Fruit fly (Drosophila melanogaster) whole organism, embryonic: ENCODE data around the gene CG34260.
A peak's percentile ranks its signal among the peaks of the same experiment; 100 is the strongest.

ENCODE experiments used
- Blimp-1 ChIP-seq: fragments of 200-800 bp; sonication (Bioruptor generic); optimal IDR thresholded peaks from 3 replicates; lab custom pipeline; 2018; ENCODE audit warnings: missing biosample characterization, missing genetic modification characterization, mild to moderate bottlenecking, moderate library complexity, missing genetic modification reagents
- CG10209 ChIP-seq: fragments of 200-800 bp; sonication (Bioruptor generic); optimal IDR thresholded peaks from 3 replicates; lab custom pipeline; 2017; ENCODE audit warnings: missing biosample characterization, mild to moderate bottlenecking, missing genetic modification characterization, missing genetic modification reagents
- CG10274 ChIP-seq: fragments of 200-800 bp; sonication (Bioruptor generic); optimal IDR thresholded peaks from 3 replicates; lab custom pipeline; 2017; ENCODE audit warnings: missing biosample characterization, mild to moderate bottlenecking, missing genetic modification characterization
- CG11093 ChIP-seq: fragments of 200-800 bp; sonication (Bioruptor generic); IDR thresholded peaks from 3 replicates; pipeline ENCODE4 v1.3.6; 2022; ENCODE audit warnings: missing biosample characterization, missing genetic modification characterization
- CG11504 ChIP-seq: fragments of 200-800 bp; sonication (Bioruptor generic); optimal IDR thresholded peaks from 3 replicates; lab custom pipeline; 2019; ENCODE audit warnings: missing biosample characterization, mild to moderate bottlenecking, missing genetic modification characterization, moderate library complexity
- CG11696 ChIP-seq: fragments of 200-800 bp; sonication (Bioruptor generic); IDR thresholded peaks from 2 replicates; pipeline ENCODE4 v1.3.6; 2022; ENCODE audit warnings: missing biosample characterization, missing genetic modification characterization
- CG12299 ChIP-seq: fragments of 200-800 bp; sonication (Bioruptor generic); optimal IDR thresholded peaks from 2 replicates; lab custom pipeline; 2018; ENCODE audit warnings: missing biosample characterization, mild to moderate bottlenecking, missing genetic modification characterization
- CG13296 ChIP-seq: fragments of 200-800 bp; sonication (Bioruptor generic); optimal IDR thresholded peaks from 3 replicates; lab custom pipeline; 2018; ENCODE audit warnings: missing biosample characterization, mild to moderate bottlenecking, missing genetic modification characterization
- CG14014 ChIP-seq: fragments of 200-800 bp; sonication (Bioruptor generic); IDR thresholded peaks from 2 replicates; pipeline ENCODE4 v1.3.6; 2022; ENCODE audit warnings: missing biosample characterization, missing genetic modification characterization
- CG1602 ChIP-seq: fragments of 200-800 bp; sonication (Bioruptor generic); optimal IDR thresholded peaks from 3 replicates; lab custom pipeline; 2016; ENCODE audit warnings: missing biosample characterization, missing genetic modification characterization
- CG17612 ChIP-seq: fragments of 200-800 bp; sonication (Bioruptor generic); IDR thresholded peaks from 2 replicates; pipeline ENCODE4 v1.3.6; 2022; ENCODE audit warnings: missing biosample characterization, missing genetic modification characterization
- CG2199 ChIP-seq: fragments of 200-800 bp; sonication (Bioruptor generic); IDR thresholded peaks from 3 replicates; pipeline ENCODE4 v1.3.6; 2022; ENCODE audit warnings: missing biosample characterization, missing genetic modification characterization
- CG2889 ChIP-seq: fragments of 200-800 bp; sonication (Bioruptor generic); IDR thresholded peaks from 3 replicates; pipeline ENCODE4 v1.3.6; 2022; ENCODE audit warnings: missing biosample characterization, missing genetic modification characterization
- CG32767 ChIP-seq: fragments of 200-800 bp; sonication (Bioruptor generic); IDR thresholded peaks from 2 replicates; pipeline ENCODE4 v1.3.6; 2022; ENCODE audit warnings: missing biosample characterization, missing genetic modification characterization
- CG3838 ChIP-seq: fragments of 200-800 bp; sonication (Bioruptor generic); optimal IDR thresholded peaks from 3 replicates; lab custom pipeline; 2016; ENCODE audit warnings: missing biosample characterization, missing genetic modification characterization
- CG3995 ChIP-seq: fragments of 200-800 bp; sonication (Bioruptor generic); optimal IDR thresholded peaks from 3 replicates; lab custom pipeline; 2016; ENCODE audit warnings: missing biosample characterization, missing genetic modification characterization
- CG4282 ChIP-seq: fragments of 200-800 bp; sonication (Bioruptor generic); optimal IDR thresholded peaks from 2 replicates; lab custom pipeline; 2016; ENCODE audit warnings: missing biosample characterization, missing genetic modification characterization
- CG4820 ChIP-seq: fragments of 200-800 bp; sonication (Bioruptor generic); optimal IDR thresholded peaks from 3 replicates; lab custom pipeline; 2016; ENCODE audit warnings: missing biosample characterization, missing genetic modification characterization
- CG4854 ChIP-seq: fragments of 200-800 bp; sonication (Bioruptor generic); optimal IDR thresholded peaks from 2 replicates; lab custom pipeline; 2016; ENCODE audit warnings: missing biosample characterization, missing genetic modification characterization, inconsistent platforms
- CG8359 ChIP-seq: fragments of 200-800 bp; sonication (Bioruptor generic); optimal IDR thresholded peaks from 2 replicates; lab custom pipeline; 2017; ENCODE audit warnings: missing biosample characterization, mild to moderate bottlenecking, missing genetic modification characterization, borderline replicate concordance
- CG8765 ChIP-seq: fragments of 200-800 bp; sonication (Bioruptor generic); IDR thresholded peaks from 2 replicates; pipeline ENCODE4 v1.3.6; 2022; ENCODE audit warnings: missing biosample characterization, missing genetic modification characterization
- CG8924 ChIP-seq: fragments of 200-800 bp; optimal IDR thresholded peaks from 3 replicates; lab custom pipeline; 2019; ENCODE audit warnings: missing biosample characterization, mild to moderate bottlenecking, missing genetic modification characterization, moderate library complexity
- CG9876 ChIP-seq: fragments of 200-800 bp; sonication (Bioruptor generic); optimal IDR thresholded peaks from 2 replicates; lab custom pipeline; 2016; ENCODE audit warnings: missing biosample characterization, missing genetic modification characterization
- D19B ChIP-seq: fragments of 200-800 bp; sonication (Bioruptor generic); optimal IDR thresholded peaks from 2 replicates; lab custom pipeline; 2017; ENCODE audit warnings: missing biosample characterization, mild to moderate bottlenecking, missing genetic modification characterization
- H2.0 ChIP-seq: fragments of 200-800 bp; sonication (Bioruptor generic); IDR thresholded peaks from 2 replicates; pipeline ENCODE4 v1.3.6; 2022; ENCODE audit warnings: missing biosample characterization, missing genetic modification characterization
- Lhr ChIP-seq: fragments of 200-800 bp; sonication (Bioruptor generic); optimal IDR thresholded peaks from 3 replicates; lab custom pipeline; 2017; ENCODE audit warnings: mild to moderate bottlenecking, missing biosample characterization, missing genetic modification reagents, missing genetic modification characterization
- Mad ChIP-seq: fragments of 200-800 bp; sonication (Bioruptor generic); optimal IDR thresholded peaks from 2 replicates; lab custom pipeline; 2016; ENCODE audit warnings: missing biosample characterization, missing genetic modification characterization
- Meics ChIP-seq: fragments of 200-800 bp; sonication (Bioruptor generic); optimal IDR thresholded peaks from 2 replicates; lab custom pipeline; 2017; ENCODE audit warnings: missing biosample characterization, mild to moderate bottlenecking, missing genetic modification characterization
- NC2α ChIP-seq: fragments of 200-800 bp; sonication (Bioruptor generic); optimal IDR thresholded peaks from 2 replicates; lab custom pipeline; 2016; ENCODE audit warnings: missing biosample characterization, missing genetic modification characterization
- PHDP ChIP-seq: fragments of 200-800 bp; sonication (Bioruptor generic); optimal IDR thresholded peaks from 3 replicates; lab custom pipeline; 2018; ENCODE audit warnings: missing biosample characterization, mild to moderate bottlenecking, missing genetic modification characterization, moderate library complexity
- Ravus ChIP-seq: fragments of 200-800 bp; sonication (Bioruptor generic); IDR thresholded peaks from 2 replicates; pipeline ENCODE4 v1.3.6; 2022; ENCODE audit warnings: missing biosample characterization, missing genetic modification characterization
- Side ChIP-seq: fragments of 200-800 bp; sonication (Bioruptor generic); optimal IDR thresholded peaks from 2 replicates; lab custom pipeline; 2016; ENCODE audit warnings: missing biosample characterization, missing genetic modification characterization
- Sry-δ ChIP-seq: fragments of 200-800 bp; sonication (Bioruptor generic); optimal IDR thresholded peaks from 2 replicates; lab custom pipeline; 2016; ENCODE audit warnings: missing biosample characterization, missing genetic modification characterization
- Tbp ChIP-seq: fragments of >200 bp; optimal IDR thresholded peaks from 2 replicates; lab custom pipeline; 2018; ENCODE audit warnings: missing biosample characterization, missing genetic modification characterization
- Trl ChIP-seq, 3 experiments: fragments of >200 bp in 2 of 3; fragments of 200-800 bp in 1 of 3; sonication (Bioruptor generic) in 1 of 3; optimal IDR thresholded peaks; 2 replicates in 1 of 3; 3 replicates in 2 of 3; lab custom pipeline; 2016 to 2017; ENCODE audit warnings: missing biosample characterization in 1 of 3, missing genetic modification characterization in 1 of 3
- bsh ChIP-seq, 2 experiments: fragments of 200-800 bp; sonication (Bioruptor generic); optimal IDR thresholded peaks; 2 replicates each; lab custom pipeline; 2017 to 2018; ENCODE audit warnings: mild to moderate bottlenecking in 2 of 2, missing biosample characterization in 2 of 2, missing genetic modification characterization in 2 of 2, moderate library complexity in 1 of 2
- caup ChIP-seq: fragments of 200-800 bp; sonication (Bioruptor generic); optimal IDR thresholded peaks from 3 replicates; lab custom pipeline; 2017; ENCODE audit warnings: missing biosample characterization, mild to moderate bottlenecking, missing genetic modification characterization, moderate library complexity; ENCODE audit not compliant: severe bottlenecking
- eve ChIP-seq, 2 experiments: fragments of >200 bp; optimal IDR thresholded peaks; 2 replicates each; lab custom pipeline; 2017; ENCODE audit warnings: missing biosample characterization in 2 of 2, missing genetic modification characterization in 2 of 2
- ewg ChIP-seq: fragments of 200-800 bp; sonication (Bioruptor generic); optimal IDR thresholded peaks from 3 replicates; lab custom pipeline; 2017; ENCODE audit warnings: mild to moderate bottlenecking, missing biosample characterization, missing genetic modification reagents, missing genetic modification characterization
- gcm2 ChIP-seq: fragments of 200-800 bp; sonication (Bioruptor generic); optimal IDR thresholded peaks from 2 replicates; lab custom pipeline; 2016; ENCODE audit warnings: missing biosample characterization, missing genetic modification characterization
- gem ChIP-seq: fragments of 200-800 bp; sonication (Bioruptor generic); optimal IDR thresholded peaks from 2 replicates; lab custom pipeline; 2019; ENCODE audit warnings: missing biosample characterization, mild to moderate bottlenecking, missing genetic modification characterization, moderate library complexity
- hbn ChIP-seq: fragments of 200-800 bp; sonication (Bioruptor generic); IDR thresholded peaks from 2 replicates; pipeline ENCODE4 v1.3.6; 2022; ENCODE audit warnings: missing biosample characterization, missing genetic modification characterization; ENCODE audit not compliant: partially characterized antibody
- ind ChIP-seq: fragments of 200-800 bp; sonication (Bioruptor generic); optimal IDR thresholded peaks from 3 replicates; lab custom pipeline; 2016; ENCODE audit warnings: missing biosample characterization, missing genetic modification characterization
- kah ChIP-seq: fragments of 200-800 bp; sonication (Bioruptor generic); optimal IDR thresholded peaks from 2 replicates; lab custom pipeline; 2018; ENCODE audit warnings: missing biosample characterization, mild to moderate bottlenecking, missing genetic modification characterization
- nom ChIP-seq: fragments of 200-800 bp; sonication (Bioruptor generic); optimal IDR thresholded peaks from 2 replicates; lab custom pipeline; 2017; ENCODE audit warnings: missing biosample characterization, missing genetic modification characterization, mild to moderate bottlenecking, moderate library complexity, missing genetic modification reagents
- sisA ChIP-seq: fragments of 200-800 bp; sonication (Bioruptor generic); IDR thresholded peaks from 2 replicates; pipeline ENCODE4 v1.3.6; 2022; ENCODE audit warnings: missing biosample characterization, missing genetic modification characterization
- sug ChIP-seq: fragments of 200-800 bp; optimal IDR thresholded peaks from 2 replicates; lab custom pipeline; 2019; ENCODE audit warnings: missing biosample characterization, mild to moderate bottlenecking, missing genetic modification characterization, moderate library complexity
- wor ChIP-seq: fragments of 200-800 bp; sonication (Bioruptor generic); IDR thresholded peaks from 2 replicates; pipeline ENCODE4 v1.3.6; 2022; ENCODE audit warnings: missing biosample characterization, missing genetic modification characterization

CG34260 gene

DNA sequence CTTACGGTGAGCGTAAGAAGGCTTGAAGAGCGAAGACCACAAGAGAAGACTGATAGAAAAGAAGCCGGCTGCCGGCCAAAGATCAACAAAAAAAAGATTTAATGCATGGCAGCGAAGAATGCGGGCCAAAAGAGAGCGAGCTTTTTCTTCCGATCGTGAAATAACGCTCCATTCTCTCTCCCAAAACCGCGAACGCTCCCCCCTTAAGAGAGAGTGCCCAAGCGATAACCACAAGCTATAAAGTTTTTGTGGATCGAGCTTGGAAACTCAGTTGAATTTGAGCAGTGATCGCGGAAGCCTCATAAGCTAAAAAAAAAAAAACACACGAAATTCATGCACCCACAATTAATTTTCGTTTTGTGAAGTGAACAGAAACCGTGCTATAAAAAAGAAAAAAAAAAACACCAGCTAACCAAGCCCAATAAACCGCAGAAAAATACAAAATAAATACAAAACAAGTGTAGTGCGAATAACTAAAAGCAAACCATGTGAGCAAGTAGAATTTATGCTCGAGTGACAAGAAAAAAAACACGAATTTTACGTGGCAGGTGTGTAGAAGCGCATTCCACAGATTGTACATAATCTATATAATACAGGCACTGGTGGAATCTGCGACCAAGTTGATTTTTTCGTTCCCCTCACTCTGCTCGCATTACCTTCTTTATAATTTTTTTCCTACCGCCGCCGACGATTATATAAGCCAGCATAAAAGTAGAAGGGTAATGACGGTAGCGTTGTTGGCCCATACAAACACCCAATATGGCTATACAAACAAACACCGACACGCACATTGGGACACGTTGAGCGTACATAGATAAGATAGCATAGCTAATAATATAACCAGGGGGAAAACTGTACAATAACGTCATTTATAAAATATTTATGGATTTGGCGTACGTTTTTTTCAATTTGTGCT, 16.7 kb downstream of the CG34260 start, which contains the start of gene CG13252 (continued):
- peak; percentile 25 for TF ChIP-seq CG13296 (GFP tag; lab: Kevin White, UChicago)
- no peak for TF ChIP-seq CG32767
- no peak for TF ChIP-seq CG4282 (GFP tag; lab: Kevin White, UChicago)
- TF ChIP-seq Ravus (GFP tag; lab: Robert Waterston, UW): no peak
- TF ChIP-seq Side (GFP tag; lab: Kevin White, UChicago): no peak
- peak; percentile 20 for TF ChIP-seq CG10209 (GFP tag; lab: Kevin White, UChicago)
- TF ChIP-seq gem (tag; lab: Kevin White, UChicago): peak; percentile 11
- TF ChIP-seq Tbp: no peak
- peak in 1 of 2 experiments; percentile 32 for TF ChIP-seq bsh (GFP tag; optimal IDR thresholded peaks at IDR 0.05; lab: Kevin White, UChicago)
- peak; percentile 55 for TF ChIP-seq caup
- no peak for TF ChIP-seq kah (GFP tag; lab: Kevin White, UChicago)
- TF ChIP-seq H2.0: no peak
- no peak for TF ChIP-seq wor
- TF ChIP-seq CG12299 (tag; lab: Kevin White, UChicago): no peak
- TF ChIP-seq CG8765: no peak
- TF ChIP-seq CG1602 (GFP tag; lab: Kevin White, UChicago): no peak
- no peak for TF ChIP-seq gcm2 (GFP tag; lab: Kevin White, UChicago)
- TF ChIP-seq sug (tag; lab: Kevin White, UChicago): peak; percentile 16
- TF ChIP-seq CG11093 (GFP tag; lab: Robert Waterston, UW): no peak
- peak; percentile 44 for TF ChIP-seq Meics
- no peak for TF ChIP-seq CG17612 (GFP tag; lab: Robert Waterston, UW)
- no peak for TF ChIP-seq CG9876
- no peak for TF ChIP-seq CG11696
- TF ChIP-seq CG8924 (tag; lab: Kevin White, UChicago): no peak
- TF ChIP-seq D19B (GFP tag; lab: Kevin White, UChicago): no peak
- TF ChIP-seq Trl (optimal IDR thresholded peaks at IDR 0.05; lab: Kevin White, UChicago): peak; percentile 90 to 98
- TF ChIP-seq Trl (GFP tag; optimal IDR thresholded peaks at IDR 0.05; lab: Kevin White, UChicago): peak; percentile 2
- TF ChIP-seq sisA (GFP tag; lab: Robert Waterston, UW): no peak
- TF ChIP-seq Lhr (GFP tag; lab: Kevin White, UChicago): no peak
- TF ChIP-seq CG3838 (GFP tag; lab: Kevin White, UChicago): no peak
- TF ChIP-seq CG10274 (GFP tag; lab: Kevin White, UChicago): no peak
- TF ChIP-seq eve (GFP tag; optimal IDR thresholded peaks at IDR 0.05; lab: Kevin White, UChicago): peak in 1 of 2 experiments; percentile 57
- peak; percentile 23 for TF ChIP-seq Blimp-1 (GFP tag; lab: Kevin White, UChicago)
- no peak for TF ChIP-seq CG4820 (GFP tag; lab: Kevin White, UChicago)
- TF ChIP-seq hbn (GFP tag; lab: Robert Waterston, UW): 0 out of 2 replicates have a peak, but pooled peaks have one; percentile 44
- TF ChIP-seq CG2889 (GFP tag; lab: Robert Waterston, UW): no peak
- TF ChIP-seq Mad: peak; percentile 27
- TF ChIP-seq CG11504: peak; percentile 22
- TF ChIP-seq CG14014 (GFP tag; lab: Robert Waterston, UW): peak; percentile 42; the same call in 1 of the 2 replicates
- TF ChIP-seq NC2α (GFP tag; lab: Kevin White, UChicago): no peak
- TF ChIP-seq CG8359: no peak
- TF ChIP-seq PHDP (tag; lab: Kevin White, UChicago): peak; percentile 38
- no peak for TF ChIP-seq nom
- TF ChIP-seq CG2199: 0 out of 3 replicates have a peak, but pooled peaks have one; percentile 8
- no peak for TF ChIP-seq CG4854 (GFP tag; lab: Kevin White, UChicago)
- no peak for TF ChIP-seq ind (GFP tag; lab: Kevin White, UChicago)
- no peak for TF ChIP-seq Sry-δ
- no peak for TF ChIP-seq CG3995 (GFP tag; lab: Kevin White, UChicago)
- no peak for TF ChIP-seq ewg (GFP tag; lab: Kevin White, UChicago)
